Fruit fly (Drosophila melanogaster): ENCODE data around the gene tara.

The tara gene

DNA sequence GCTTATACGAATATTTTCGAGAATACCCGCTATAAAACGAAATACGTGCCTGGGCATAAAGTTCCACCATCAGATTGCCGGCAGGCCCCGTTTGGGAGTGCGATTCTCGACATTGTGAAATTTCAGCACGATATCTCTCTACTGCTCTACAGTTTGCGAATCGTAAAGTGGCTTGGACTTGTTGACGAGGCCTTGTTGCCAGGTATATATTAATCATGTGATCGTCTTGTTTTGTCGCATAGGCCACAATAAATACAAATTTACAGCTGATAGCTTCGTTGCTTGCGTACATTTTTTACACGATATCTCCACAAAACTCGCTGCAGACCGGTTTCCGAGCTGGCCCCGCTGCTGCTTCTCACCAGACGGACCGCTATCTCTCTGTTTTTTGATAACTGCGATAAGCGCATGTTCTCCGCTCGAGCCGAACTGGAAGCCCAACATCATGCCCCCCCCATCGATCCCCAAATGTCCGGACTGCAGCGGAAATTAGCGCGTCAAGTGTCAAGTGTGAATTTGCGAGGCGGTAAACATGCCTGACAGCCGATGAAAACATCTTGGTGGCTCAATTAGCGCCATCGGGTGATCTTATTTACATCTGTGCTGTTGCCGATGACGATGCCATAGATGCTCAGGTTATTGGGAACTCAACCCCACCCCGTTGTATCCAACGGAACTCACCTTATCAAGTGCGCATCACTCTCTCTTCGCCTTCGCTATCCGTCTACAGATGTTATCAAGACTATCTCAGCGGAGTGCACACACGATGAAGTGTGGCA, 84.0 kb downstream of the tara start (continued):
- peak; percentile 26 for TF ChIP-seq eyg (GFP tag; optimal IDR thresholded peaks at IDR 0.05)
- no peak for TF ChIP-seq CG10209 (GFP tag; optimal IDR thresholded peaks at IDR 0.05)
- no peak for TF ChIP-seq fd64A (GFP tag; optimal IDR thresholded peaks at IDR 0.05)
- peak; percentile 35 for TF ChIP-seq chn (GFP tag; optimal IDR thresholded peaks at IDR 0.05)
- peak; percentile 24; the same call in 1 of the 2 replicates for TF ChIP-seq E2f2 (GFP tag; IDR thresholded peaks at IDR 0.05)
- TF ChIP-seq Dek (tag; optimal IDR thresholded peaks at IDR 0.05) = no peak
- TF ChIP-seq CG10366 (GFP tag; IDR thresholded peaks at IDR 0.05) = no peak
- no peak for TF ChIP-seq CG33213 (GFP tag; optimal IDR thresholded peaks at IDR 0.05)
- peak; percentile 16 for TF ChIP-seq Ssrp (tag; optimal IDR thresholded peaks at IDR 0.05)
- peak; percentile 30 for TF ChIP-seq lilli (GFP tag; optimal IDR thresholded peaks at IDR 0.05)
- no peak for TF ChIP-seq CG30431 (GFP tag; optimal IDR thresholded peaks at IDR 0.05)
- peak; percentile 18 for TF ChIP-seq CG4854 (GFP tag; optimal IDR thresholded peaks at IDR 0.05)
- peak; percentile 20 for TF ChIP-seq pros (GFP tag; optimal IDR thresholded peaks at IDR 0.05)
- TF ChIP-seq sna (GFP tag; IDR thresholded peaks at IDR 0.05; ENCODE audit: partially characterized antibody) = no peak
- peak; percentile 62 for TF ChIP-seq slbo (GFP tag; IDR thresholded peaks at IDR 0.05)
- TF ChIP-seq ase (GFP tag; IDR thresholded peaks at IDR 0.05) = 0 out of 3 replicates have a peak, but pooled peaks have one; percentile 24
- TF ChIP-seq Ets65A (GFP tag) = peak; percentile 91
- TF ChIP-seq CG7963 (GFP tag; IDR thresholded peaks at IDR 0.05; ENCODE audit: partially characterized antibody) = 0 out of 3 replicates have a peak, but pooled peaks have one; percentile 31
- no peak for TF ChIP-seq CG10431 (GFP tag; optimal IDR thresholded peaks at IDR 0.05)
- no peak for TF ChIP-seq MESR4 (GFP tag; optimal IDR thresholded peaks at IDR 0.05)
- TF ChIP-seq Myb (GFP tag; optimal IDR thresholded peaks at IDR 0.05) = peak; percentile 2
- TF ChIP-seq Xbp1 (GFP tag; optimal IDR thresholded peaks at IDR 0.05) = peak; percentile 33
- no peak for TF ChIP-seq gsb (GFP tag; IDR thresholded peaks at IDR 0.05)
- TF ChIP-seq phol (tag; optimal IDR thresholded peaks at IDR 0.05) = peak; percentile 15
- peak; percentile 6 for TF ChIP-seq CG30403 (GFP tag; optimal IDR thresholded peaks at IDR 0.05)
- TF ChIP-seq ara (GFP tag; IDR thresholded peaks at IDR 0.05) = peak; percentile 37; the same call in 1 of the 2 replicates
- no peak for TF ChIP-seq pfk (GFP tag; optimal IDR thresholded peaks at IDR 0.05)
- 0 out of 3 replicates have a peak, but pooled peaks have one; percentile 29 for TF ChIP-seq CG11695 (GFP tag; IDR thresholded peaks at IDR 0.05)
- peak; percentile 29 for TF ChIP-seq grau (tag; optimal IDR thresholded peaks at IDR 0.05)
- no peak for TF ChIP-seq dm (GFP tag; optimal IDR thresholded peaks at IDR 0.05)
- no peak for TF ChIP-seq CG4707 (GFP tag; optimal IDR thresholded peaks at IDR 0.05)
- TF ChIP-seq Trl (optimal IDR thresholded peaks at IDR 0.05) = no peak
- peak; percentile 11 for TF ChIP-seq Trl (GFP tag; optimal IDR thresholded peaks at IDR 0.05)
- TF ChIP-seq CG6175 (GFP tag; IDR thresholded peaks at IDR 0.05) = peak; percentile 35; the same call in 1 of the 3 replicates
- peak; percentile 32; the same call in 1 of the 2 replicates for TF ChIP-seq CG7372 (GFP tag; IDR thresholded peaks at IDR 0.05)
- TF ChIP-seq kni (GFP tag; optimal IDR thresholded peaks at IDR 0.05) = peak; percentile 46
- no peak for TF ChIP-seq esg (GFP tag; conservative IDR thresholded peaks at IDR 0.05)
- TF ChIP-seq knrl (GFP tag; IDR thresholded peaks at IDR 0.05; ENCODE audit: partially characterized antibody) = no peak
- 0 out of 2 replicates have a peak, but pooled peaks have one; percentile 43 for TF ChIP-seq Awh (GFP tag; IDR thresholded peaks at IDR 0.05)
- TF ChIP-seq Lpt (GFP tag; optimal IDR thresholded peaks at IDR 0.05) = no peak
- peak; percentile 29 for TF ChIP-seq CoRest (tag; optimal IDR thresholded peaks at IDR 0.05)
- no peak for TF ChIP-seq gcm2 (GFP tag; optimal IDR thresholded peaks at IDR 0.05)
- TF ChIP-seq CG9727 (GFP tag; optimal IDR thresholded peaks at IDR 0.05) = peak; percentile 7
- no peak for TF ChIP-seq btn (GFP tag; optimal IDR thresholded peaks at IDR 0.05)
- no peak for TF ChIP-seq CG31441 (GFP tag; IDR thresholded peaks at IDR 0.05)
- no peak for TF ChIP-seq H15 (GFP tag; IDR thresholded peaks at IDR 0.05)
- peak; percentile 34 for TF ChIP-seq nom (GFP tag; optimal IDR thresholded peaks at IDR 0.05)
- TF ChIP-seq CG4424 (GFP tag; optimal IDR thresholded peaks at IDR 0.05) = peak; percentile 0
- no peak; the same call in 1 of the 2 replicates for TF ChIP-seq CG9932 (GFP tag; IDR thresholded peaks at IDR 0.05)
- no peak for TF ChIP-seq CG12104 (GFP tag; optimal IDR thresholded peaks at IDR 0.05)
